Fruit fly (Drosophila melanogaster) S2 (cell line): ENCODE data around the gene CG43338.

Experiments used
- CG8478 ChIP-seq: fragments of >200 bp; optimal IDR thresholded peaks from 2 replicates; lab custom pipeline; 2018
- CTCF ChIP-seq, 2 experiments: fragments of >200 bp; optimal IDR thresholded peaks; 2 replicates each; lab custom pipeline; 2018

- TF ChIP-seq CG8478 (lab: Kevin White, UChicago) = no peak
- no peak for TF ChIP-seq CTCF (optimal IDR thresholded peaks at IDR 0.05; lab: Kevin White, UChicago)
Measured at dm6 chr2L:18621357-18622211, 49.5 kb downstream of the CG43338 start.
